Worm (Caenorhabditis elegans) whole organism, L2 larva: Measurements from ENCODE around the gene F46G10.4.
A peak's percentile ranks its signal among the peaks of the same experiment; 100 is the strongest.

Experiments
- C34F6.9 ChIP-seq: fragments of 150-350 bp; optimal IDR thresholded peaks from 2 replicates; lab custom pipeline; 2014; ENCODE audit warnings: missing biosample characterization, missing genetic modification characterization
- F13H6.1 ChIP-seq: sonication (generic microtip); optimal IDR thresholded peaks from 2 replicates; lab custom pipeline; 2016; ENCODE audit warnings: missing genetic modification characterization, missing compliant biosample characterization
- R02D3.7 ChIP-seq: fragments of 150-350 bp; optimal IDR thresholded peaks from 2 replicates; lab custom pipeline; 2014; ENCODE audit warnings: missing biosample characterization, missing genetic modification characterization
- Y55F3AM.14 ChIP-seq: fragments of 200-800 bp; sonication (Bioruptor generic); optimal IDR thresholded peaks from 2 replicates; lab custom pipeline; 2018; ENCODE audit warnings: mild to moderate bottlenecking, missing genetic modification characterization, missing compliant biosample characterization
- ZK546.5 ChIP-seq: sonication (generic microtip); optimal IDR thresholded peaks from 2 replicates; lab custom pipeline; 2017; ENCODE audit warnings: missing biosample characterization, missing genetic modification characterization
- aly-2 ChIP-seq: fragments of 150-350 bp; optimal IDR thresholded peaks from 2 replicates; lab custom pipeline; 2014; ENCODE audit warnings: missing biosample characterization, missing genetic modification characterization
- ceh-16 ChIP-seq: fragments of 150-350 bp; optimal IDR thresholded peaks from 2 replicates; lab custom pipeline; 2014; ENCODE audit warnings: missing biosample characterization, missing genetic modification characterization
- ceh-82 ChIP-seq: fragments of 150-350 bp; optimal IDR thresholded peaks from 2 replicates; lab custom pipeline; 2014; ENCODE audit warnings: missing biosample characterization, missing genetic modification characterization
- crh-2 ChIP-seq: sonication (generic microtip); optimal IDR thresholded peaks from 2 replicates; lab custom pipeline; 2017; ENCODE audit warnings: missing biosample characterization, missing genetic modification characterization
- dmd-4 ChIP-seq: sonication (generic microtip); optimal IDR thresholded peaks from 2 replicates; lab custom pipeline; 2017; ENCODE audit warnings: missing biosample characterization, missing genetic modification characterization
- egl-27 ChIP-seq: sonication (generic microtip); optimal IDR thresholded peaks from 3 replicates; lab custom pipeline; 2017; ENCODE audit warnings: missing biosample characterization, missing genetic modification reagents, missing genetic modification characterization
- fos-1 ChIP-seq: fragments of 150-350 bp; optimal IDR thresholded peaks from 2 replicates; lab custom pipeline; 2014; ENCODE audit warnings: missing biosample characterization, missing genetic modification characterization
- lin-11 ChIP-seq: fragments of 150-350 bp; sonication (generic microtip); optimal IDR thresholded peaks from 2 replicates; lab custom pipeline; 2014; ENCODE audit warnings: missing biosample characterization, missing genetic modification characterization, inconsistent platforms, mixed read lengths
- lin-39 ChIP-seq: fragments of 150-350 bp; optimal IDR thresholded peaks from 2 replicates; lab custom pipeline; 2014; ENCODE audit warnings: missing biosample characterization, missing genetic modification reagents, missing genetic modification characterization
- lsy-2 ChIP-seq, 2 experiments: fragments of 150-350 bp in 1 of 2; sonication (generic microtip) in 1 of 2; optimal IDR thresholded peaks; 2 replicates each; lab custom pipeline; 2014 to 2017; ENCODE audit warnings: missing biosample characterization in 2 of 2, missing genetic modification characterization in 2 of 2
- mab-5 ChIP-seq: fragments of 150-350 bp; optimal IDR thresholded peaks from 2 replicates; lab custom pipeline; 2014; ENCODE audit warnings: missing biosample characterization, missing genetic modification characterization
- mdl-1 ChIP-seq, 2 experiments: fragments of 150-350 bp in 1 of 2; sonication (generic microtip) in 1 of 2; optimal IDR thresholded peaks; 2 replicates each; lab custom pipeline; 2017; ENCODE audit warnings: missing biosample characterization in 2 of 2, missing genetic modification characterization in 2 of 2
- nhr-10 ChIP-seq: sonication (generic microtip); optimal IDR thresholded peaks from 2 replicates; lab custom pipeline; 2017; ENCODE audit warnings: missing biosample characterization, missing genetic modification characterization
- nhr-11 ChIP-seq: fragments of 150-350 bp; optimal IDR thresholded peaks from 2 replicates; lab custom pipeline; 2014; ENCODE audit warnings: missing biosample characterization, missing genetic modification characterization
- nhr-12 ChIP-seq: fragments of 150-350 bp; optimal IDR thresholded peaks from 2 replicates; lab custom pipeline; 2014; ENCODE audit warnings: missing biosample characterization, missing genetic modification characterization
- nhr-21 ChIP-seq: fragments of 150-350 bp; optimal IDR thresholded peaks from 2 replicates; lab custom pipeline; 2014; ENCODE audit warnings: missing biosample characterization, missing genetic modification characterization
- nhr-6 ChIP-seq: fragments of 150-350 bp; optimal IDR thresholded peaks from 2 replicates; lab custom pipeline; 2014; ENCODE audit warnings: missing biosample characterization, missing genetic modification characterization
- peb-1 ChIP-seq: fragments of 150-350 bp; optimal IDR thresholded peaks from 2 replicates; lab custom pipeline; 2014; ENCODE audit warnings: missing biosample characterization, missing genetic modification characterization
- sem-4 ChIP-seq: fragments of 150-350 bp; optimal IDR thresholded peaks from 2 replicates; lab custom pipeline; 2014; ENCODE audit warnings: missing biosample characterization, missing genetic modification reagents, missing genetic modification characterization
- skn-1 ChIP-seq: sonication (generic microtip); optimal IDR thresholded peaks from 2 replicates; lab custom pipeline; 2017; ENCODE audit warnings: missing biosample characterization, missing genetic modification characterization
- sma-3 ChIP-seq: sonication (generic microtip); optimal IDR thresholded peaks from 2 replicates; lab custom pipeline; 2016; ENCODE audit warnings: missing genetic modification reagents, missing genetic modification characterization, missing compliant biosample characterization
- sma-9 ChIP-seq, 2 experiments: fragments of 150-350 bp in 1 of 2; sonication (generic microtip) in 1 of 2; optimal IDR thresholded peaks; 2 replicates each; lab custom pipeline; 2014 to 2016; ENCODE audit warnings: missing genetic modification characterization in 2 of 2, mild to moderate bottlenecking in 1 of 2, missing biosample characterization in 1 of 2, missing compliant biosample characterization in 1 of 2, missing genetic modification reagents in 1 of 2, moderate library complexity in 1 of 2
- snpc-4 ChIP-seq: fragments of 150-350 bp; optimal IDR thresholded peaks from 2 replicates; lab custom pipeline; 2014; ENCODE audit warnings: missing biosample characterization, missing genetic modification characterization
- unc-39 ChIP-seq: fragments of 150-350 bp; optimal IDR thresholded peaks from 2 replicates; lab custom pipeline; 2014; ENCODE audit warnings: missing biosample characterization, missing genetic modification characterization
- unc-55 ChIP-seq: fragments of 150-350 bp; sonication (generic microtip); optimal IDR thresholded peaks from 3 replicates; lab custom pipeline; 2014; ENCODE audit warnings: missing biosample characterization, missing genetic modification reagents, missing genetic modification characterization
- unc-62 ChIP-seq: fragments of 150-350 bp; optimal IDR thresholded peaks from 2 replicates; lab custom pipeline; 2014; ENCODE audit warnings: missing biosample characterization, missing genetic modification reagents, missing genetic modification characterization
- zag-1 ChIP-seq: fragments of 150-350 bp; optimal IDR thresholded peaks from 2 replicates; lab custom pipeline; 2014; ENCODE audit warnings: missing biosample characterization, missing genetic modification characterization
- ztf-1 ChIP-seq: fragments of 200-800 bp; sonication (Bioruptor generic); conservative IDR thresholded peaks from 2 replicates; pipeline ENCODE4 v1.3.6; 2022; ENCODE audit warnings: missing genetic modification characterization, missing compliant biosample characterization
- ztf-11 ChIP-seq: sonication (generic microtip); optimal IDR thresholded peaks from 2 replicates; lab custom pipeline; 2017; ENCODE audit warnings: missing biosample characterization, missing genetic modification characterization
- ztf-4 ChIP-seq: fragments of 150-350 bp; optimal IDR thresholded peaks from 2 replicates; lab custom pipeline; 2014; ENCODE audit warnings: missing biosample characterization, missing genetic modification characterization

The F46G10.4 gene

DNA sequence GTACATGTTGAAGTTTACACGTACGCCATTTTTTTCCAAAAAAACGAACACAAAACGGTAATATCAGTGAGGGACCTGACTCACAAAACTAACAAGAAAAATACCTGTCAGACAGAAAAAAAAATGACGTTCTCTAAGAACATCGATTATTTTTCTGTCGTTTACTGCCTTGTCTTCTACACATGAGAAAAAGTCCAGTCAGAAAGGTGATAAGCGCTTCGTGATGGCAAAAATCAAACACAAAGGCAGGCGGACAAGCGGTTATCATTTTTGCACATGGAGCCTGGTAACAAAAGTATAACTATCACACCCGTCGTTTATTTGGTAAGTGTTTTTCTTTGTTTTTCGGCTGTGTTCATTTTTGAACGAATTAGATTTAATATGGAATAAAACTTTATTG, at the start of gene F46G10.4:
Gene F46G10.4, plus strand, starts transcription at position 212 of the 400 bp plus-strand sequence.
- TF ChIP-seq ZK546.5 (tag; lab: Kevin White, UChicago) (no peak), peb-1 (tag; lab: Kevin White, UChicago) (no peak), R02D3.7 (no peak), dmd-4 (tag; lab: Kevin White, UChicago) (no peak), lin-39 (tag; lab: Kevin White, UChicago) (no peak), crh-2 (tag; lab: Kevin White, UChicago) (peak; percentile 15), ztf-11 (tag; lab: Kevin White, UChicago) (no peak), nhr-6 (tag; lab: Kevin White, UChicago) (no peak), ceh-16 (tag; lab: Kevin White, UChicago) (no peak), lsy-2 (tag; optimal IDR thresholded peaks at IDR 0.05; lab: Kevin White, UChicago) (no peak), nhr-21 (tag; lab: Kevin White, UChicago) (no peak), fos-1 (peak; percentile 92), snpc-4 (tag; lab: Kevin White, UChicago) (no peak)

DNA sequence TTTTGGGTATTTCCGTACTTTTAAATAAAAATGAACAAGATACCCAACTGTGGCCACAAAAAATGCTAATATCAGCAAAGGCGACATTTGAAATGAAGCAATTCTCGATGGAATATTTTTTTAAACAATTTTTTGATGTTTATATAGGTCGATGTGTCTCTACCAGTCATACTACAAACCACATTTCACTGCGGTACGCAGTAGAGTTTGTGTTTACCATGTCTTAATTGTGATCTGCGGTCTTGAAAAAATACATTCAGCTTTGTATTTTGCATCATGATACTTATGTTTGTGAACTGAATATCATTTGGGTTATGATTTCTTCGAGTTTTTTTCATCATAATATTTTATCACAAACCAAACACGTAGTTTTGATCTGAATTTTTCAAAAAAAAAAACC, 49.8 kb upstream of the F46G10.4 start, which contains the start of gene cyp-14A4:
Gene cyp-14A4, minus strand, starts transcription at position 107 of the 400 bp plus-strand sequence.
- TF ChIP-seq unc-39 (tag; lab: Kevin White, UChicago) (no peak), nhr-6 (tag; lab: Kevin White, UChicago) (no peak), aly-2 (tag; lab: Kevin White, UChicago) (no peak), ztf-1 (GFP tag; lab: Robert Waterston, UW) (no peak), sma-9 (GFP tag; optimal IDR thresholded peaks at IDR 0.05; lab: Kevin White, UChicago) (no peak), sma-9 (tag; optimal IDR thresholded peaks at IDR 0.05; lab: Kevin White, UChicago) (no peak), unc-62 (no peak), F13H6.1 (no peak), mab-5 (tag; lab: Kevin White, UChicago) (no peak), Y55F3AM.14 (GFP tag; lab: Kevin White, UChicago) (no peak)

DNA sequence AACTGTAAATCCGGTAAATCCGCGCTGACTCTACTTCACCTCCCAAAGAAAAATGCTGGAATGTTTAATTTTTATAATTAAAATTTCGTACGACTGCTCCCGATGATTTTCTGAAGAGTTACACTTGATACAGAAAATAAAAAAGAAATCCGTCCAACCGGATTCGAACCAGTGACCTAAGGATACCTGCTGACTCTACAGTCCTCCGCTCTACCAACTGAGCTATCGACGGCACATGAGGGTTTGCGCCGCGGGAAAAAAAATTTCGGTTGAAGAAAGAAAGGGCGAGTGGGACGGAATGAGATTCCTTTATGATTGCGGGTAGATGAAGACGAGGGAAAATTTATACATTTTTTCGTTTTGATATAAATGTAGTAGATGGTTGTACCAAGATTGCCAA, 49.2 kb upstream of the F46G10.4 start:
- TF ChIP-seq egl-27 (tag; lab: Kevin White, UChicago) (no peak), sem-4 (tag; lab: Kevin White, UChicago) (no peak), nhr-21 (tag; lab: Kevin White, UChicago) (no peak), peb-1 (tag; lab: Kevin White, UChicago) (no peak), lin-11 (tag; lab: Kevin White, UChicago) (no peak), nhr-6 (tag; lab: Kevin White, UChicago) (no peak), unc-55 (GFP tag; lab: Kevin White, UChicago) (no peak), nhr-12 (tag; lab: Kevin White, UChicago) (no peak), zag-1 (no peak), Y55F3AM.14 (GFP tag; lab: Kevin White, UChicago) (no peak), ztf-1 (GFP tag; lab: Robert Waterston, UW) (no peak), C34F6.9 (tag; lab: Kevin White, UChicago) (no peak), ceh-82 (tag; lab: Kevin White, UChicago) (no peak), mdl-1 (tag; optimal IDR thresholded peaks at IDR 0.05; lab: Kevin White, UChicago) (no peak), nhr-11 (tag; lab: Kevin White, UChicago) (no peak), nhr-10 (tag; lab: Kevin White, UChicago) (no peak), R02D3.7 (no peak)

DNA sequence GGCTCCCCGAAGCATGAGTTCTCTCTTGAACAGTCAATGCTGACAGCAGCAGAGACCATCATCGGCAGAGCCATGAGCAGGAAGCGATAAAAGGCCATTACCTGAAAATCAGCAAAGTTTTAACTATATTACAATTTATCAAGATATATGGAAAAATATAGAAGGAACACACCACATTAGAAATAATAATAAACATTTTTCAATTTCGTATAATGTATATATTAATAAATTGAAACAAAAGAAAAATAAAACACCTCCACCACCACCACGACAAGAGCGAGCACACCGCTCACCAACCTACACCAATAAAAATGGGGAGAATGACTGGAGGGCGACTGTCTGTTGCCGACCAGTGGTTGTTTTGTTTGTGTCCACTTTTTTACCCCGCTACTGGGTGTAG, 47.3 kb upstream of the F46G10.4 start, which contains the start of gene R04D3.2:
Gene R04D3.2, minus strand, starts transcription at position 101 of the 400 bp plus-strand sequence.
- TF ChIP-seq sem-4 (tag; lab: Kevin White, UChicago) = no peak
- no peak for TF ChIP-seq ceh-82 (tag; lab: Kevin White, UChicago)
- no peak for TF ChIP-seq sma-9 (GFP tag; optimal IDR thresholded peaks at IDR 0.05; lab: Kevin White, UChicago)
- TF ChIP-seq sma-9 (tag; optimal IDR thresholded peaks at IDR 0.05; lab: Kevin White, UChicago) = no peak
- no peak for TF ChIP-seq nhr-6 (tag; lab: Kevin White, UChicago)
- TF ChIP-seq nhr-12 (tag; lab: Kevin White, UChicago) = no peak
- TF ChIP-seq lin-39 (tag; lab: Kevin White, UChicago) = no peak
- TF ChIP-seq F13H6.1 = no peak
- TF ChIP-seq ztf-4 (tag; lab: Kevin White, UChicago) = no peak
- no peak for TF ChIP-seq egl-27 (tag; lab: Kevin White, UChicago)
- TF ChIP-seq zag-1 = no peak
- no peak for TF ChIP-seq crh-2 (tag; lab: Kevin White, UChicago)
- TF ChIP-seq skn-1 (tag; lab: Kevin White, UChicago) = no peak
- TF ChIP-seq snpc-4 (tag; lab: Kevin White, UChicago) = no peak
- no peak for TF ChIP-seq C34F6.9 (tag; lab: Kevin White, UChicago)
- no peak for TF ChIP-seq Y55F3AM.14 (GFP tag; lab: Kevin White, UChicago)
- TF ChIP-seq sma-3 (GFP tag; lab: Kevin White, UChicago) = no peak
- TF ChIP-seq ztf-11 (tag; lab: Kevin White, UChicago) = no peak
